Fruit fly (Drosophila melanogaster) whole organism, pupa: Measurements from ENCODE around the gene snRNP-U1-70K.

Experiments
- CG15710 ChIP-seq: fragments of 200-800 bp; sonication (Bioruptor generic); optimal IDR thresholded peaks from 2 replicates; lab custom pipeline; 2018; ENCODE audit warnings: missing biosample characterization, mild to moderate bottlenecking, missing genetic modification characterization, moderate library complexity
- Snoo ChIP-seq: fragments of 200-800 bp; sonication (Bioruptor generic); optimal IDR thresholded peaks from 3 replicates; lab custom pipeline; 2017; ENCODE audit warnings: missing biosample characterization, mild to moderate bottlenecking, missing genetic modification characterization, inconsistent platforms

DNA sequence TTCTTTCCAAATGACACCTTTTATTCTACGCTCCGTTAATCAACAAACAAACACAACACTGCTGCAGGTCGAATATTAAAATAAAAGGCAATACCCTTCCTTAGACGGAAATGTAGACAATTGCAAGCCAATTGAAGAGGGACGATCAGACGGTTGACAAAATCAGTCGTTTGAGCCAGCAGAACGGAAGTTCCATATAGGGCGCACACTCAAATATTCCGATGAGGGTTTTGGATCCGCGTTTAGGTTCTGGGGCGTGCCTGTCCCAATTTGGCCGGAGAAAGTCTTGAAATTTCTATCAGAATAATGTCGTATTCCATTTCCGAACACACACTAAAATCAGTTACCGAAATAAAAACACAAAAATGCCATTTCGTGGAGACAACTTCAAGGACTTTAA is 40.4 kb upstream of the snRNP-U1-70K start, which contains the start of gene CG43321:
- TF ChIP-seq Snoo = no peak
- no peak for TF ChIP-seq CG15710 (tag; lab: Kevin White, UChicago)
